Worm (Caenorhabditis elegans) whole organism, L4 larva: Measurements from ENCODE around the gene lin-26.

Source experiments
- D1046.2 ChIP-seq: fragments of 200-800 bp; sonication (Bioruptor generic); IDR thresholded peaks from 2 replicates; pipeline ENCODE4 v1.3.6; 2022; ENCODE audit warnings: missing genetic modification characterization, missing compliant biosample characterization
- F26F4.8 ChIP-seq: fragments of 200-800 bp; sonication (Bioruptor generic); conservative IDR thresholded peaks from 2 replicates; pipeline ENCODE4 v1.3.6; 2022; ENCODE audit warnings: missing genetic modification characterization, missing compliant biosample characterization
- T20F7.1 ChIP-seq: fragments of 200-800 bp; sonication (Bioruptor generic); optimal IDR thresholded peaks from 2 replicates; lab custom pipeline; 2018; ENCODE audit warnings: mild to moderate bottlenecking, missing genetic modification characterization, missing compliant biosample characterization
- ZK546.5 ChIP-seq, 2 experiments: sonication (generic microtip); optimal IDR thresholded peaks; 2 replicates each; lab custom pipeline; 2017; ENCODE audit warnings: missing biosample characterization in 2 of 2, missing genetic modification characterization in 2 of 2
- aha-1 ChIP-seq: fragments of 150-350 bp; peaks from one replicate; lab custom pipeline; 2014; ENCODE audit warnings: missing biosample characterization, missing genetic modification characterization
- ceh-82 ChIP-seq: sonication (generic microtip); optimal IDR thresholded peaks from 2 replicates; lab custom pipeline; 2017; ENCODE audit warnings: missing biosample characterization, missing genetic modification characterization
- daf-8 ChIP-seq: fragments of 200-800 bp; sonication (Bioruptor generic); IDR thresholded peaks from 2 replicates; pipeline ENCODE4 v1.3.6; 2022; ENCODE audit warnings: missing genetic modification characterization, missing compliant biosample characterization
- dmd-9 ChIP-seq: fragments of 200-800 bp; sonication (Bioruptor generic); IDR thresholded peaks from 2 replicates; pipeline ENCODE4 v1.3.6; 2022; ENCODE audit warnings: missing genetic modification reagents, missing genetic modification characterization, missing compliant biosample characterization
- dpl-1 ChIP-seq: fragments of 150-350 bp; optimal IDR thresholded peaks from 2 replicates; lab custom pipeline; 2014; ENCODE audit warnings: missing biosample characterization, missing genetic modification reagents, missing genetic modification characterization
- duxl-1 ChIP-seq: sonication (generic microtip); optimal IDR thresholded peaks from 2 replicates; lab custom pipeline; 2016; ENCODE audit warnings: mild to moderate bottlenecking, missing genetic modification characterization, moderate library complexity, missing compliant biosample characterization; ENCODE audit not compliant: poor library complexity
- dve-1 ChIP-seq: sonication (generic microtip); optimal IDR thresholded peaks from 2 replicates; lab custom pipeline; 2017; ENCODE audit warnings: antibody characterized with exemption, mild to moderate bottlenecking, missing genetic modification characterization, missing compliant biosample characterization; ENCODE audit not compliant: insufficient read depth
- fos-1 ChIP-seq: fragments of 150-350 bp; optimal IDR thresholded peaks from 2 replicates; lab custom pipeline; 2014; ENCODE audit warnings: missing biosample characterization, missing genetic modification characterization
- gei-8 ChIP-seq: fragments of 200-800 bp; sonication (Bioruptor generic); optimal IDR thresholded peaks from 2 replicates; lab custom pipeline; 2018; ENCODE audit warnings: mild to moderate bottlenecking, missing genetic modification characterization, missing compliant biosample characterization
- hlh-11 ChIP-seq: fragments of 200-800 bp; sonication (Bioruptor generic); optimal IDR thresholded peaks from 2 replicates; lab custom pipeline; 2018; ENCODE audit warnings: mild to moderate bottlenecking, missing genetic modification characterization, missing compliant biosample characterization
- hlh-30 ChIP-seq: sonication (generic microtip); optimal IDR thresholded peaks from 2 replicates; lab custom pipeline; 2017; ENCODE audit warnings: antibody characterized with exemption, mild to moderate bottlenecking, missing genetic modification characterization, missing compliant biosample characterization; ENCODE audit not compliant: insufficient read depth
- hmg-1.1 ChIP-seq: fragments of 200-800 bp; sonication (Bioruptor generic); IDR thresholded peaks from 2 replicates; pipeline ENCODE4 v1.3.6; 2022; ENCODE audit warnings: missing genetic modification reagents, missing genetic modification characterization, missing compliant biosample characterization
- lim-7 ChIP-seq: fragments of 200-800 bp; sonication (Bioruptor generic); IDR thresholded peaks from 2 replicates; pipeline ENCODE4 v1.3.6; 2022; ENCODE audit warnings: missing genetic modification characterization, missing compliant biosample characterization
- lin-38 ChIP-seq: fragments of 200-800 bp; sonication (Bioruptor generic); IDR thresholded peaks from 2 replicates; pipeline ENCODE4 v1.3.6; 2022; ENCODE audit warnings: missing genetic modification reagents, missing genetic modification characterization, missing compliant biosample characterization
- madf-5 ChIP-seq, 2 experiments: fragments of 200-800 bp; sonication (Bioruptor generic); IDR thresholded peaks; 2 replicates each; pipeline ENCODE4 v1.3.6; 2022; ENCODE audit warnings: missing compliant biosample characterization in 2 of 2, missing genetic modification characterization in 2 of 2
- mdl-1 ChIP-seq, 2 experiments: fragments of 150-350 bp in 1 of 2; sonication (generic microtip) in 1 of 2; optimal IDR thresholded peaks; 2 replicates each; lab custom pipeline; 2014 to 2017; ENCODE audit warnings: missing biosample characterization in 2 of 2, missing genetic modification characterization in 2 of 2
- mep-1 ChIP-seq: fragments of 150-350 bp; sonication (generic microtip); optimal IDR thresholded peaks from 3 replicates; lab custom pipeline; 2014; ENCODE audit warnings: missing biosample characterization, missing genetic modification characterization
- mes-2 ChIP-seq: sonication (generic microtip); optimal IDR thresholded peaks from 2 replicates; lab custom pipeline; 2016; ENCODE audit warnings: missing genotype, mild to moderate bottlenecking, missing genetic modification characterization, missing compliant biosample characterization; ENCODE audit not compliant: poor library complexity, severe bottlenecking
- mxl-2 ChIP-seq: fragments of 200-800 bp; sonication (Bioruptor generic); conservative IDR thresholded peaks from 2 replicates; pipeline ENCODE4 v1.3.6; 2022; ENCODE audit warnings: missing genetic modification reagents, missing genetic modification characterization, missing compliant biosample characterization
- nhr-25 ChIP-seq: sonication (generic microtip); optimal IDR thresholded peaks from 2 replicates; lab custom pipeline; 2017; ENCODE audit warnings: missing genetic modification characterization, mild to moderate bottlenecking, missing compliant biosample characterization, antibody characterized with exemption, moderate library complexity, borderline replicate concordance; ENCODE audit not compliant: insufficient read depth
- nhr-28 ChIP-seq: fragments of 150-350 bp; optimal IDR thresholded peaks from 2 replicates; lab custom pipeline; 2014; ENCODE audit warnings: missing biosample characterization, missing genetic modification characterization
- nhr-48 ChIP-seq: sonication (generic microtip); optimal IDR thresholded peaks from 2 replicates; lab custom pipeline; 2016; ENCODE audit warnings: mild to moderate bottlenecking, missing genetic modification characterization, missing compliant biosample characterization
- nhr-6 ChIP-seq: fragments of 150-350 bp; optimal IDR thresholded peaks from 2 replicates; lab custom pipeline; 2014; ENCODE audit warnings: missing biosample characterization, missing genetic modification characterization
- nhr-76 ChIP-seq: fragments of 150-350 bp; optimal IDR thresholded peaks from 2 replicates; lab custom pipeline; 2014; ENCODE audit warnings: missing biosample characterization, missing genetic modification characterization
- pha-4 ChIP-seq, 2 experiments: fragments of 150-350 bp in 1 of 2; fragments of 200-800 bp in 1 of 2; sonication (Bioruptor generic) in 1 of 2; IDR thresholded peaks in 1 of 2; optimal IDR thresholded peaks in 1 of 2; 2 replicates each; pipeline versions ENCODE4 v1.3.6 to Lab custom; 2014 to 2022; ENCODE audit warnings: missing genetic modification characterization in 2 of 2, missing genetic modification reagents in 2 of 2, missing biosample characterization in 1 of 2, missing compliant biosample characterization in 1 of 2
- php-3 ChIP-seq: fragments of 200-800 bp; sonication (Bioruptor generic); IDR thresholded peaks from 2 replicates; pipeline ENCODE4 v1.3.6; 2022; ENCODE audit warnings: missing genetic modification reagents, missing genetic modification characterization, missing compliant biosample characterization
- pqm-1 ChIP-seq: sonication (generic microtip); optimal IDR thresholded peaks from 2 replicates; lab custom pipeline; 2017; ENCODE audit warnings: missing biosample characterization, missing genetic modification characterization
- set-16 ChIP-seq: fragments of 200-800 bp; sonication (Bioruptor generic); IDR thresholded peaks from 2 replicates; pipeline ENCODE4 v1.3.6; 2022; ENCODE audit warnings: missing genetic modification reagents, missing genetic modification characterization, missing compliant biosample characterization
- spr-3 ChIP-seq: fragments of 200-800 bp; sonication (Bioruptor generic); optimal IDR thresholded peaks from 2 replicates; lab custom pipeline; 2018; ENCODE audit warnings: mild to moderate bottlenecking, missing genetic modification characterization, missing compliant biosample characterization
- tag-97 ChIP-seq: fragments of 200-800 bp; sonication (Bioruptor generic); IDR thresholded peaks from 2 replicates; pipeline ENCODE4 v1.3.6; 2022; ENCODE audit warnings: missing genetic modification characterization, missing compliant biosample characterization
- tra-1 ChIP-seq: fragments of 200-800 bp; sonication (Bioruptor generic); IDR thresholded peaks from 2 replicates; pipeline ENCODE4 v1.3.6; 2022; ENCODE audit warnings: missing genetic modification reagents, missing genetic modification characterization, missing compliant biosample characterization
- unc-130 ChIP-seq: sonication (generic microtip); optimal IDR thresholded peaks from 2 replicates; lab custom pipeline; 2016; ENCODE audit warnings: missing genetic modification reagents, missing genetic modification characterization, missing compliant biosample characterization
- unc-62 ChIP-seq, 3 experiments: fragments of 150-350 bp in 1 of 3; sonication (generic microtip); optimal IDR thresholded peaks in 2 of 3; peaks in 1 of 3; 1 replicate in 1 of 3; 2 replicates in 2 of 3; lab custom pipeline; 2014 to 2017; ENCODE audit warnings: missing biosample characterization in 3 of 3, missing genetic modification characterization in 3 of 3, missing genetic modification reagents in 3 of 3, missing genotype in 1 of 3
- zag-1 ChIP-seq: fragments of 150-350 bp; optimal IDR thresholded peaks from 2 replicates; lab custom pipeline; 2014; ENCODE audit warnings: missing biosample characterization, missing genetic modification characterization
- zfp-2 ChIP-seq: sonication (generic microtip); optimal IDR thresholded peaks from 2 replicates; lab custom pipeline; 2016; ENCODE audit warnings: mild to moderate bottlenecking, missing genetic modification characterization, missing compliant biosample characterization
- zip-11 ChIP-seq: fragments of 200-800 bp; sonication (Bioruptor generic); IDR thresholded peaks from 2 replicates; pipeline ENCODE4 v1.3.6; 2022; ENCODE audit warnings: missing genetic modification characterization, missing compliant biosample characterization
- ztf-7 ChIP-seq: fragments of 150-350 bp; optimal IDR thresholded peaks from 2 replicates; lab custom pipeline; 2014; ENCODE audit warnings: missing biosample characterization, missing genetic modification characterization

Gene lin-26

ce11 chrII:7642016-7642653 lies 39.9 kb upstream of the lin-26 start (continued):
- TF ChIP-seq dve-1 (tag; lab: Kevin White, UChicago) = no peak
- no peak for TF ChIP-seq pqm-1 (tag; lab: Kevin White, UChicago)
- TF ChIP-seq spr-3 = no peak
- no peak for TF ChIP-seq ZK546.5 (tag; optimal IDR thresholded peaks at IDR 0.05; lab: Kevin White, UChicago)
- TF ChIP-seq zip-11 (GFP tag; lab: Robert Waterston, UW) = no peak
- no peak for TF ChIP-seq gei-8 (GFP tag; lab: Kevin White, UChicago)

ce11 chrII:7643214-7643613 lies 38.8 kb upstream of the lin-26 start:
- peak; percentile 60 for TF ChIP-seq aha-1 (tag; lab: Kevin White, UChicago)
- TF ChIP-seq ZK546.5 (tag; optimal IDR thresholded peaks at IDR 0.05; lab: Kevin White, UChicago) = no peak

ce11 chrII:7651171-7651570 lies 30.8 kb upstream of the lin-26 start, which contains the start of gene pde-4:
Gene pde-4, minus strand, starts transcription at chrII:7651246.
- TF ChIP-seq D1046.2 (GFP tag; lab: Robert Waterston, UW) = no peak
- TF ChIP-seq unc-62 (GFP tag; optimal IDR thresholded peaks at IDR 0.05 in 1 of 2; lab: Kevin White, UChicago) = peak in 1 of 2 experiments; percentile 94
- no peak for TF ChIP-seq unc-62 (tag; optimal IDR thresholded peaks at IDR 0.05; lab: Kevin White, UChicago)
- 0 out of 2 replicates have a peak, but pooled peaks have one; percentile 16 for TF ChIP-seq hmg-1.1 (GFP tag; lab: Robert Waterston, UW)

ce11 chrII:7662008-7662686 lies 19.9 kb upstream of the lin-26 start, which contains the start of gene alfa-1:
Gene alfa-1, minus strand, starts transcription at chrII:7662522.
- TF ChIP-seq zfp-2 (tag; lab: Kevin White, UChicago) = no peak
- peak; percentile 25 for TF ChIP-seq mep-1
- TF ChIP-seq unc-130 (GFP tag; lab: Kevin White, UChicago) = no peak
- no peak for TF ChIP-seq mdl-1 (tag; optimal IDR thresholded peaks at IDR 0.05; lab: Kevin White, UChicago)
- no peak for TF ChIP-seq daf-8 (GFP tag; lab: Robert Waterston, UW)
- no peak for TF ChIP-seq dmd-9 (GFP tag; lab: Robert Waterston, UW)
- no peak for TF ChIP-seq lim-7 (GFP tag; lab: Robert Waterston, UW)
- no peak for TF ChIP-seq tag-97 (GFP tag; lab: Robert Waterston, UW)
- no peak for TF ChIP-seq nhr-25 (tag; lab: Kevin White, UChicago)
- TF ChIP-seq nhr-28 (tag; lab: Kevin White, UChicago) = peak; percentile 77
- no peak for TF ChIP-seq lin-38 (GFP tag; lab: Robert Waterston, UW)
- no peak for TF ChIP-seq set-16 (GFP tag; lab: Robert Waterston, UW)
- TF ChIP-seq duxl-1 = no peak
- TF ChIP-seq ceh-82 (tag; lab: Kevin White, UChicago) = no peak
- no peak for TF ChIP-seq nhr-76 (tag; lab: Kevin White, UChicago)
- peak; percentile 46 for TF ChIP-seq T20F7.1 (GFP tag; lab: Kevin White, UChicago)
- no peak for TF ChIP-seq fos-1
- TF ChIP-seq mes-2 (tag; lab: Kevin White, UChicago) = no peak
- no peak for TF ChIP-seq F26F4.8 (GFP tag; lab: Robert Waterston, UW)
- no peak for TF ChIP-seq mxl-2
- no peak for TF ChIP-seq php-3 (GFP tag; lab: Robert Waterston, UW)
- TF ChIP-seq hlh-11 = peak; percentile 45
- peak; percentile 15 for TF ChIP-seq dpl-1
- no peak for TF ChIP-seq tra-1 (GFP tag; lab: Robert Waterston, UW)
- no peak for TF ChIP-seq nhr-48 (tag; lab: Kevin White, UChicago)
- no peak for TF ChIP-seq zag-1
- TF ChIP-seq pha-4 (GFP tag; IDR thresholded peaks at IDR 0.05; lab: Robert Waterston, UW) = no peak
- TF ChIP-seq pha-4 (tag; optimal IDR thresholded peaks at IDR 0.05; lab: Kevin White, UChicago) = peak; percentile 59
- peak; percentile 44 for TF ChIP-seq nhr-6
- TF ChIP-seq ztf-7 (tag; lab: Kevin White, UChicago) = no peak
- no peak for TF ChIP-seq D1046.2 (GFP tag; lab: Robert Waterston, UW)
- TF ChIP-seq madf-5 (GFP tag; IDR thresholded peaks at IDR 0.05; lab: Robert Waterston, UW) = no peak
- TF ChIP-seq pqm-1 (tag; lab: Kevin White, UChicago) = peak; percentile 88
- peak; percentile 61 for TF ChIP-seq hlh-30
- TF ChIP-seq aha-1 (tag; lab: Kevin White, UChicago) = no peak
- TF ChIP-seq dve-1 (tag; lab: Kevin White, UChicago) = peak; percentile 3
